Fruit fly (Drosophila melanogaster): ENCODE results near the gene CG32694.

CG32694 gene

dm6 chrX:9987361-9988087, 2.0 kb upstream of the CG32694 start:
- no peak for TF ChIP-seq D1 (tag; optimal IDR thresholded peaks at IDR 0.05)
- TF ChIP-seq CG8159 (tag; optimal IDR thresholded peaks at IDR 0.05): peak; percentile 72
- TF ChIP-seq EcR (GFP tag; optimal IDR thresholded peaks at IDR 0.05): peak; percentile 61
- TF ChIP-seq CG15710 (tag; optimal IDR thresholded peaks at IDR 0.05): peak; percentile 67
- peak; percentile 25 for TF ChIP-seq Pif1B (GFP tag; optimal IDR thresholded peaks at IDR 0.05)
- no peak for TF ChIP-seq Snoo (tag; optimal IDR thresholded peaks at IDR 0.05)
- 0 out of 3 replicates have a peak, but pooled peaks have one; percentile 16 for TF ChIP-seq CG4496 (GFP tag; IDR thresholded peaks at IDR 0.05)

dm6 chrX:9991013-9991412, 1.5 kb downstream of the CG32694 start:
- TF ChIP-seq fd96Ca (GFP tag; IDR thresholded peaks at IDR 0.05): no peak
- no peak for TF ChIP-seq EcR (GFP tag; optimal IDR thresholded peaks at IDR 0.05)
- TF ChIP-seq gl (tag; optimal IDR thresholded peaks at IDR 0.05): no peak
- no peak for TF ChIP-seq CG32121 (GFP tag; IDR thresholded peaks at IDR 0.05)
- no peak for TF ChIP-seq CG10348 (GFP tag; IDR thresholded peaks at IDR 0.05)
- no peak for TF ChIP-seq CG9948 (tag; optimal IDR thresholded peaks at IDR 0.05)
- TF ChIP-seq Pif1A (GFP tag; optimal IDR thresholded peaks at IDR 0.05): no peak
- TF ChIP-seq CG8301 (tag; optimal IDR thresholded peaks at IDR 0.05): no peak
- no peak for TF ChIP-seq CG13204 (GFP tag; optimal IDR thresholded peaks at IDR 0.05)
- no peak for TF ChIP-seq CG8159 (tag; optimal IDR thresholded peaks at IDR 0.05)
- no peak for TF ChIP-seq Snoo (tag; optimal IDR thresholded peaks at IDR 0.05)
- TF ChIP-seq CG15710 (tag; optimal IDR thresholded peaks at IDR 0.05): no peak

dm6 chrX:9992934-9993333, 3.4 kb downstream of the CG32694 start:
- TF ChIP-seq rn (GFP tag; IDR thresholded peaks at IDR 0.05): no peak
- TF ChIP-seq CG32121 (GFP tag; IDR thresholded peaks at IDR 0.05): no peak
- TF ChIP-seq fd96Ca (GFP tag; IDR thresholded peaks at IDR 0.05): no peak
- TF ChIP-seq CG10348 (GFP tag; IDR thresholded peaks at IDR 0.05): no peak
- TF ChIP-seq CG9948 (tag; optimal IDR thresholded peaks at IDR 0.05): no peak
- no peak for TF ChIP-seq Pif1B (GFP tag; optimal IDR thresholded peaks at IDR 0.05)
- no peak for TF ChIP-seq CG8301 (tag; optimal IDR thresholded peaks at IDR 0.05)
- no peak for TF ChIP-seq Pif1A (GFP tag; optimal IDR thresholded peaks at IDR 0.05)
- no peak for TF ChIP-seq EcR (GFP tag; optimal IDR thresholded peaks at IDR 0.05)
- no peak for TF ChIP-seq Ets98B (GFP tag; IDR thresholded peaks at IDR 0.05)
- TF ChIP-seq CG15710 (tag; optimal IDR thresholded peaks at IDR 0.05): no peak
- no peak for TF ChIP-seq gl (tag; optimal IDR thresholded peaks at IDR 0.05)
- no peak for TF ChIP-seq CG17806 (tag; optimal IDR thresholded peaks at IDR 0.05)
- TF ChIP-seq Snoo (tag; optimal IDR thresholded peaks at IDR 0.05): no peak
- TF ChIP-seq CG13204 (GFP tag; optimal IDR thresholded peaks at IDR 0.05): no peak

dm6 chrX:9993427-9994218, 4.1 kb downstream of the CG32694 start:
- TF ChIP-seq fd96Ca (GFP tag; IDR thresholded peaks at IDR 0.05) (peak; percentile 17; the same call in 1 of the 3 replicates), EcR (GFP tag; optimal IDR thresholded peaks at IDR 0.05) (peak; percentile 57), CG14655 (GFP tag; optimal IDR thresholded peaks at IDR 0.05) (peak; percentile 23), CG4496 (GFP tag; IDR thresholded peaks at IDR 0.05) (0 out of 3 replicates have a peak, but pooled peaks have one; percentile 47), CG10348 (GFP tag; IDR thresholded peaks at IDR 0.05) (no peak), CG15710 (tag; optimal IDR thresholded peaks at IDR 0.05) (no peak), CG17806 (tag; optimal IDR thresholded peaks at IDR 0.05) (peak; percentile 19), CG12605 (GFP tag; IDR thresholded peaks at IDR 0.05) (peak; percentile 26; the same call in 1 of the 2 replicates), Ets98B (GFP tag; IDR thresholded peaks at IDR 0.05) (peak; percentile 18; the same call in 1 of the 2 replicates), CG34367 (tag; optimal IDR thresholded peaks at IDR 0.05) (no peak), CG13204 (GFP tag; optimal IDR thresholded peaks at IDR 0.05) (peak; percentile 1), CG8301 (tag; optimal IDR thresholded peaks at IDR 0.05) (peak; percentile 12)

dm6 chrX:10008576-10009260, 19.2 kb downstream of the CG32694 start, which contains the start of gene CG33557:
Gene CG33557, plus strand, starts transcription at chrX:10009210.
- no peak for TF ChIP-seq CG13204 (GFP tag; optimal IDR thresholded peaks at IDR 0.05)
- no peak for TF ChIP-seq Pif1B (GFP tag; optimal IDR thresholded peaks at IDR 0.05)
- no peak for TF ChIP-seq Pif1A (GFP tag; optimal IDR thresholded peaks at IDR 0.05)
- no peak for TF ChIP-seq CG9948 (tag; optimal IDR thresholded peaks at IDR 0.05)
- no peak for TF ChIP-seq gl (tag; optimal IDR thresholded peaks at IDR 0.05)
- TF ChIP-seq CG15710 (tag; optimal IDR thresholded peaks at IDR 0.05): no peak
- no peak for TF ChIP-seq CG12605 (GFP tag; IDR thresholded peaks at IDR 0.05)
- TF ChIP-seq fd96Ca (GFP tag; IDR thresholded peaks at IDR 0.05): no peak
- no peak for TF ChIP-seq Snoo (tag; optimal IDR thresholded peaks at IDR 0.05)

Data from whole organism, pupa.